Fruit fly (Drosophila melanogaster) whole organism, adult: Measurements from ENCODE around the gene CG13640.

Source experiments
- CG11617 ChIP-seq: fragments of 200-800 bp; sonication (Bioruptor generic); optimal IDR thresholded peaks from 2 replicates; lab custom pipeline; 2017; ENCODE audit warnings: mild to moderate bottlenecking, missing biosample characterization, missing genetic modification reagents, missing genetic modification characterization
- CG12768 ChIP-seq: fragments of 200-800 bp; sonication (Bioruptor generic); optimal IDR thresholded peaks from 2 replicates; lab custom pipeline; 2017; ENCODE audit warnings: missing biosample characterization, missing genetic modification characterization, mild to moderate bottlenecking, moderate library complexity, missing genetic modification reagents
- CG14711 ChIP-seq: fragments of 200-800 bp; sonication (Bioruptor generic); optimal IDR thresholded peaks from 2 replicates; lab custom pipeline; 2018; ENCODE audit warnings: missing biosample characterization, mild to moderate bottlenecking, missing genetic modification characterization, moderate library complexity
- CG33017 ChIP-seq: fragments of 200-800 bp; sonication (Bioruptor generic); optimal IDR thresholded peaks from 2 replicates; lab custom pipeline; 2018; ENCODE audit warnings: missing biosample characterization, mild to moderate bottlenecking, missing genetic modification characterization, moderate library complexity
- CG7101 ChIP-seq: fragments of 200-800 bp; sonication (Bioruptor generic); optimal IDR thresholded peaks from 2 replicates; lab custom pipeline; 2018; ENCODE audit warnings: missing biosample characterization, mild to moderate bottlenecking, missing genetic modification characterization, moderate library complexity
- Hr96 ChIP-seq: fragments of 200-800 bp; sonication (Bioruptor generic); optimal IDR thresholded peaks from 2 replicates; lab custom pipeline; 2016; ENCODE audit warnings: missing biosample characterization, missing genetic modification characterization
- bab1 ChIP-seq: fragments of 200-800 bp; sonication (Bioruptor generic); optimal IDR thresholded peaks from 3 replicates; lab custom pipeline; 2019; ENCODE audit warnings: missing biosample characterization, mild to moderate bottlenecking, missing genetic modification characterization, moderate library complexity
- cic ChIP-seq: fragments of 200-800 bp; sonication (Bioruptor generic); optimal IDR thresholded peaks from 2 replicates; lab custom pipeline; 2017; ENCODE audit warnings: missing biosample characterization, mild to moderate bottlenecking, missing genetic modification characterization, moderate library complexity
- cnc ChIP-seq, 2 experiments: fragments of >200 bp; optimal IDR thresholded peaks; 2 replicates each; lab custom pipeline; 2017
- tj ChIP-seq: fragments of 200-800 bp; sonication (Bioruptor generic); optimal IDR thresholded peaks from 3 replicates; lab custom pipeline; 2017; ENCODE audit warnings: missing biosample characterization, mild to moderate bottlenecking, missing genetic modification characterization, moderate library complexity

- no peak for TF ChIP-seq CG14711 (tag; lab: Kevin White, UChicago)
- TF ChIP-seq Hr96, result no peak
- TF ChIP-seq CG7101 (tag; lab: Kevin White, UChicago), result no peak
- no peak for TF ChIP-seq bab1 (GFP tag; lab: Kevin White, UChicago)
- TF ChIP-seq CG11617 (GFP tag; lab: Kevin White, UChicago), result no peak
- TF ChIP-seq CG33017, result no peak
- TF ChIP-seq tj (GFP tag; lab: Kevin White, UChicago), result no peak
- no peak for TF ChIP-seq CG12768 (GFP tag; lab: Kevin White, UChicago)
- TF ChIP-seq cnc (optimal IDR thresholded peaks at IDR 0.05; lab: Kevin White, UChicago), result no peak
- no peak for TF ChIP-seq cic (GFP tag; lab: Kevin White, UChicago)
Measured at dm6 chr3R:24908034-24908433, 46.1 kb upstream of the CG13640 start.
